Fruit fly (Drosophila melanogaster): ENCODE data around the gene Tbc1d8-9.
A peak's percentile ranks its signal among the peaks of the same experiment; 100 is the strongest.

Tbc1d8-9 gene

DNA sequence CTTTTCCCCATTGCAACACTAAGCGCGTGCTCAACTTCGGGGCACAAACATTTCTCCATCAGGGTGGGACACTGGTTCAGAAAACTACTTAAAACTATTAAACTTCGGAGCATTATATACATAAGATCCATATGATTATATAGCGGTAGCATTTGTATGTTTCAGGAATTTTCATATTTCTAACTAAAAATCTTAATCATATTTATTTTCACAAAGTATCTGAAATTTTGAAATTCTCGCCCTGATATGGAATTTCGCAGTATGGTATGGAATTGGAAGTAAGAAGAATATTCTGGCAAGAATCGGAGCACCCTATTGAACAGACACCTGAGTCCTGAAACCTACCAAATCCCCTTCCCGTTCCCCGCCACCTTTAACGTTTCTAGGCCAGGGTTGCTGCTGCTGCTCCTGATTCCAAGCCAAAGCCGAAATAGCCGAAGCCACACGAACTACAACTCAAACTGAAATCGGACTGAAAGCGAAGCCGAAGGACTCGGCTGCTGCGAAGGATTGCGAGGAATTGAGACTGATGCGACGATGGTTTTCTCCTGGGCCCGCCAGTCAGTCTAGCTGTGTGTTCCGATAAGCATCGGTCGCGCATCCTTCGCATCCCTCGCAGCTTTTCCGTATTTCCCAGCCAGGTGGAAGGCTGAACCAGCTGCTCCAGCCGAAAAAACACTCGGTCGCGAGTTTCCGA lies 21.6 kb downstream of the Tbc1d8-9 start (continued):
- TF ChIP-seq unc-4 (GFP tag; IDR thresholded peaks at IDR 0.05; ENCODE audit: partially characterized antibody) (0 out of 2 replicates have a peak, but pooled peaks have one; percentile 13), CG10267 (tag; optimal IDR thresholded peaks at IDR 0.05) (peak; percentile 26), CG8924 (tag; optimal IDR thresholded peaks at IDR 0.05) (peak; percentile 19), vnd (GFP tag; IDR thresholded peaks at IDR 0.05; ENCODE audit: partially characterized antibody) (no peak), lab (GFP tag; optimal IDR thresholded peaks at IDR 0.05) (peak; percentile 73), CG13296 (GFP tag; optimal IDR thresholded peaks at IDR 0.05) (peak; percentile 58), fru (optimal IDR thresholded peaks at IDR 0.05) (no peak), Dbx (GFP tag; IDR thresholded peaks at IDR 0.05) (no peak), CG15269 (tag; optimal IDR thresholded peaks at IDR 0.05) (peak; percentile 51), CrebB (tag; optimal IDR thresholded peaks at IDR 0.05) (no peak), Asciz (GFP tag; optimal IDR thresholded peaks at IDR 0.05) (no peak), CG17385 (GFP tag; optimal IDR thresholded peaks at IDR 0.05) (peak; percentile 30), pzg (GFP tag; optimal IDR thresholded peaks at IDR 0.05) (no peak), kni (GFP tag; optimal IDR thresholded peaks at IDR 0.05) (no peak), pb (GFP tag; optimal IDR thresholded peaks at IDR 0.05) (no peak), zen2 (GFP tag; IDR thresholded peaks at IDR 0.05; ENCODE audit: partially characterized antibody) (no peak), NfI (GFP tag; optimal IDR thresholded peaks at IDR 0.05) (peak; percentile 57), CG11696 (GFP tag; IDR thresholded peaks at IDR 0.05) (no peak), HLH54F (GFP tag; optimal IDR thresholded peaks at IDR 0.05) (peak; percentile 7), sc (optimal IDR thresholded peaks at IDR 0.05) (no peak), sc (GFP tag; optimal IDR thresholded peaks at IDR 0.05) (no peak), CG5245 (GFP tag; optimal IDR thresholded peaks at IDR 0.05) (no peak), sna (GFP tag; IDR thresholded peaks at IDR 0.05; ENCODE audit: partially characterized antibody) (no peak), cato (GFP tag; optimal IDR thresholded peaks at IDR 0.05; ENCODE audit: borderline replicate concordance) (no peak), mirr (GFP tag; optimal IDR thresholded peaks at IDR 0.05) (no peak), CG2875 (GFP tag; optimal IDR thresholded peaks at IDR 0.05) (no peak), CG10959 (GFP tag; IDR thresholded peaks at IDR 0.05) (no peak), NFAT (GFP tag; IDR thresholded peaks at IDR 0.05) (no peak), Ada2b (GFP tag; IDR thresholded peaks at IDR 0.05) (no peak), tgo (GFP tag; IDR thresholded peaks at IDR 0.05) (no peak), pfk (GFP tag; optimal IDR thresholded peaks at IDR 0.05) (no peak), CG6254 (GFP tag; optimal IDR thresholded peaks at IDR 0.05) (no peak), ara (GFP tag; IDR thresholded peaks at IDR 0.05) (no peak), org-1 (GFP tag; optimal IDR thresholded peaks at IDR 0.05) (peak; percentile 5), CG12769 (tag; optimal IDR thresholded peaks at IDR 0.05) (peak; percentile 49), Chrac-16 (GFP tag; optimal IDR thresholded peaks at IDR 0.05) (no peak), Med (GFP tag) (peak; percentile 2), ase (GFP tag; IDR thresholded peaks at IDR 0.05) (0 out of 3 replicates have a peak, but pooled peaks have one; percentile 27), Hr51 (GFP tag; optimal IDR thresholded peaks at IDR 0.05) (peak in 1 of 2 experiments; percentile 51), CG17568 (GFP tag; optimal IDR thresholded peaks at IDR 0.05) (peak; percentile 46), nom (GFP tag; optimal IDR thresholded peaks at IDR 0.05) (no peak), CG3838 (GFP tag; optimal IDR thresholded peaks at IDR 0.05) (no peak), CG6813 (GFP tag; optimal IDR thresholded peaks at IDR 0.05) (peak; percentile 43), lola (GFP tag; optimal IDR thresholded peaks at IDR 0.05) (no peak), ci (GFP tag; IDR thresholded peaks at IDR 0.05) (no peak), NK7.1 (GFP tag; optimal IDR thresholded peaks at IDR 0.05) (no peak), CG12659 (GFP tag; optimal IDR thresholded peaks at IDR 0.05) (peak; percentile 28), gem (tag; optimal IDR thresholded peaks at IDR 0.05) (peak; percentile 48), gce (GFP tag; IDR thresholded peaks at IDR 0.05) (no peak)
